Fruit fly (Drosophila melanogaster) whole organism, embryonic: ENCODE results near the gene Arp10.

Source experiments
- Ada2b ChIP-seq: fragments of 200-800 bp; sonication (Bioruptor generic); IDR thresholded peaks from 2 replicates; pipeline ENCODE4 v1.3.6; 2022; ENCODE audit warnings: missing biosample characterization, missing genetic modification characterization
- Aef1 ChIP-seq: fragments of 200-800 bp; sonication (Bioruptor generic); IDR thresholded peaks from 3 replicates; pipeline ENCODE4 v1.3.6; 2022; ENCODE audit warnings: missing biosample characterization, missing genetic modification characterization
- Awh ChIP-seq: fragments of 200-800 bp; sonication (Bioruptor generic); IDR thresholded peaks from 2 replicates; pipeline ENCODE4, ENCODE4 v1.3.6; 2022; ENCODE audit warnings: missing biosample characterization, missing genetic modification characterization
- BEAF-32 ChIP-seq: fragments of 200-800 bp; sonication (Bioruptor generic); optimal IDR thresholded peaks from 3 replicates; lab custom pipeline; 2017; ENCODE audit warnings: missing biosample characterization, missing genetic modification characterization, mild to moderate bottlenecking, moderate library complexity, missing genetic modification reagents
- Bgb ChIP-seq: fragments of 200-800 bp; sonication (Bioruptor generic); IDR thresholded peaks from 2 replicates; pipeline ENCODE4 v1.3.6; 2022; ENCODE audit warnings: missing biosample characterization, missing genetic modification characterization; ENCODE audit not compliant: partially characterized antibody
- CG1024 ChIP-seq: fragments of 200-800 bp; sonication (Bioruptor generic); IDR thresholded peaks from 2 replicates; pipeline ENCODE4 v1.3.6; 2022; ENCODE audit warnings: missing biosample characterization, missing genetic modification characterization
- CG11504 ChIP-seq: fragments of 200-800 bp; sonication (Bioruptor generic); optimal IDR thresholded peaks from 3 replicates; lab custom pipeline; 2019; ENCODE audit warnings: missing biosample characterization, mild to moderate bottlenecking, missing genetic modification characterization, moderate library complexity
- CG14441 ChIP-seq: fragments of 200-800 bp; sonication (Bioruptor generic); IDR thresholded peaks from 2 replicates; pipeline ENCODE4 v1.3.6; 2022; ENCODE audit warnings: missing biosample characterization, missing genetic modification characterization
- CG1792 ChIP-seq: fragments of 200-800 bp; sonication (Bioruptor generic); optimal IDR thresholded peaks from 2 replicates; lab custom pipeline; 2016; ENCODE audit warnings: missing biosample characterization, missing genetic modification characterization
- CG18599 ChIP-seq: fragments of 200-800 bp; sonication (Bioruptor generic); optimal IDR thresholded peaks from 3 replicates; lab custom pipeline; 2017; ENCODE audit warnings: missing biosample characterization, missing genetic modification characterization, mild to moderate bottlenecking, moderate library complexity, missing genetic modification reagents
- CG2120 ChIP-seq: fragments of 200-800 bp; sonication (Bioruptor generic); optimal IDR thresholded peaks from 3 replicates; lab custom pipeline; 2016; ENCODE audit warnings: missing biosample characterization, missing genetic modification characterization
- CG2199 ChIP-seq: fragments of 200-800 bp; sonication (Bioruptor generic); IDR thresholded peaks from 3 replicates; pipeline ENCODE4 v1.3.6; 2022; ENCODE audit warnings: missing biosample characterization, missing genetic modification characterization
- CG33213 ChIP-seq: fragments of 200-800 bp; sonication (Bioruptor generic); optimal IDR thresholded peaks from 3 replicates; lab custom pipeline; 2016; ENCODE audit warnings: missing biosample characterization, missing genetic modification characterization
- CG34422 ChIP-seq: fragments of 200-800 bp; sonication (Bioruptor generic); IDR thresholded peaks from 3 replicates; pipeline ENCODE4 v1.3.6; 2022; ENCODE audit warnings: missing biosample characterization, missing genetic modification characterization
- CG5953 ChIP-seq: fragments of 200-800 bp; sonication (Bioruptor generic); IDR thresholded peaks from 2 replicates; pipeline ENCODE4 v1.3.6; 2022; ENCODE audit warnings: missing biosample characterization, missing genetic modification characterization
- CG6689 ChIP-seq: fragments of 200-800 bp; sonication (Bioruptor generic); IDR thresholded peaks from 2 replicates; pipeline ENCODE4 v1.3.6; 2022; ENCODE audit warnings: missing biosample characterization, missing genetic modification characterization
- CG7839 ChIP-seq: fragments of 200-800 bp; sonication (Bioruptor generic); optimal IDR thresholded peaks from 3 replicates; lab custom pipeline; 2018; ENCODE audit warnings: missing biosample characterization, mild to moderate bottlenecking, missing genetic modification characterization, moderate library complexity
- CG7963 ChIP-seq: fragments of 200-800 bp; sonication (Bioruptor generic); IDR thresholded peaks from 3 replicates; pipeline ENCODE4 v1.3.6; 2022; ENCODE audit warnings: missing biosample characterization, missing genetic modification characterization; ENCODE audit not compliant: partially characterized antibody
- CG8089 ChIP-seq: fragments of 200-800 bp; sonication (Bioruptor generic); optimal IDR thresholded peaks from 3 replicates; lab custom pipeline; 2016; ENCODE audit warnings: missing biosample characterization, missing genetic modification characterization
- CG9215 ChIP-seq: fragments of 200-800 bp; sonication (Bioruptor generic); IDR thresholded peaks from 2 replicates; pipeline ENCODE4 v1.3.6; 2022; ENCODE audit warnings: missing biosample characterization, missing genetic modification characterization
- CG9876 ChIP-seq: fragments of 200-800 bp; sonication (Bioruptor generic); optimal IDR thresholded peaks from 2 replicates; lab custom pipeline; 2016; ENCODE audit warnings: missing biosample characterization, missing genetic modification characterization
- Deaf1 ChIP-seq: fragments of 200-800 bp; optimal IDR thresholded peaks from 3 replicates; lab custom pipeline; 2019; ENCODE audit warnings: missing biosample characterization, mild to moderate bottlenecking, missing genetic modification characterization, moderate library complexity
- Drgx ChIP-seq: fragments of 200-800 bp; sonication (Bioruptor generic); IDR thresholded peaks from 2 replicates; pipeline ENCODE4 v1.3.6; 2022; ENCODE audit warnings: missing biosample characterization, missing genetic modification characterization
- E2f1 ChIP-seq: fragments of 200-800 bp; sonication (Bioruptor generic); IDR thresholded peaks from 2 replicates; pipeline ENCODE4 v1.3.6; 2022; ENCODE audit warnings: missing biosample characterization, missing genetic modification characterization
- Gug ChIP-seq: fragments of 200-800 bp; sonication (Bioruptor generic); IDR thresholded peaks from 4 replicates; pipeline ENCODE4 v1.3.6; 2022; ENCODE audit warnings: missing biosample characterization, missing genetic modification characterization
- H15 ChIP-seq: fragments of 200-800 bp; sonication (Bioruptor generic); IDR thresholded peaks from 3 replicates; pipeline ENCODE4 v1.3.6; 2022; ENCODE audit warnings: missing biosample characterization, missing genetic modification characterization
- HLH54F ChIP-seq: fragments of 200-800 bp; sonication (Bioruptor generic); optimal IDR thresholded peaks from 3 replicates; lab custom pipeline; 2016; ENCODE audit warnings: missing biosample characterization, missing genetic modification characterization
- Hr39 ChIP-seq: fragments of >200 bp; optimal IDR thresholded peaks from 2 replicates; lab custom pipeline; 2017
- Hr78 ChIP-seq, 2 experiments: fragments of 200-800 bp in 1 of 2; fragments of >200 bp in 1 of 2; sonication (Bioruptor generic) in 1 of 2; optimal IDR thresholded peaks; 2 replicates each; lab custom pipeline; 2017 to 2019; ENCODE audit warnings: missing biosample characterization in 2 of 2, missing genetic modification characterization in 2 of 2, mild to moderate bottlenecking in 1 of 2, moderate library complexity in 1 of 2
- MBD-R2 ChIP-seq: fragments of 200-800 bp; sonication (Bioruptor generic); IDR thresholded peaks from 2 replicates; pipeline ENCODE4 v1.3.6; 2022; ENCODE audit warnings: missing biosample characterization, missing genetic modification characterization
- NFAT ChIP-seq: fragments of 200-800 bp; sonication (Bioruptor generic); IDR thresholded peaks from 2 replicates; pipeline ENCODE4 v1.3.6; 2022; ENCODE audit warnings: missing biosample characterization, missing genetic modification characterization
- Oaz ChIP-seq: fragments of 200-800 bp; sonication (Bioruptor generic); IDR thresholded peaks from 2 replicates; pipeline ENCODE4 v1.3.6; 2022; ENCODE audit warnings: missing biosample characterization, missing genetic modification characterization
- Ptx1 ChIP-seq: fragments of 200-800 bp; sonication (Bioruptor generic); IDR thresholded peaks from 2 replicates; pipeline ENCODE4 v1.3.6; 2022; ENCODE audit warnings: missing biosample characterization, missing genetic modification characterization
- Usf ChIP-seq: fragments of 200-800 bp; sonication (Bioruptor generic); optimal IDR thresholded peaks from 2 replicates; lab custom pipeline; 2017; ENCODE audit warnings: missing genotype, missing biosample characterization, missing genetic modification characterization
- Vsx1 ChIP-seq: fragments of 200-800 bp; sonication (Bioruptor generic); optimal IDR thresholded peaks from 2 replicates; lab custom pipeline; 2017; ENCODE audit warnings: missing biosample characterization, mild to moderate bottlenecking, missing genetic modification characterization, missing genetic modification reagents
- az2 ChIP-seq: fragments of 200-800 bp; sonication (Bioruptor generic); optimal IDR thresholded peaks from 3 replicates; lab custom pipeline; 2016; ENCODE audit warnings: missing biosample characterization, missing genetic modification characterization
- btn ChIP-seq: fragments of 200-800 bp; sonication (Bioruptor generic); optimal IDR thresholded peaks from 2 replicates; lab custom pipeline; 2016; ENCODE audit warnings: missing biosample characterization, missing genetic modification characterization
- crp ChIP-seq, 2 experiments: fragments of 200-800 bp; sonication (Bioruptor generic); optimal IDR thresholded peaks; 2 replicates in 1 of 2; 3 replicates in 1 of 2; lab custom pipeline; 2017; ENCODE audit warnings: missing biosample characterization in 2 of 2, missing genetic modification characterization in 2 of 2, mild to moderate bottlenecking in 1 of 2, moderate library complexity in 1 of 2
- ems ChIP-seq: fragments of 200-800 bp; sonication (Bioruptor generic); optimal IDR thresholded peaks from 3 replicates; lab custom pipeline; 2016; ENCODE audit warnings: missing biosample characterization, missing genetic modification characterization
- ewg ChIP-seq: fragments of 200-800 bp; sonication (Bioruptor generic); optimal IDR thresholded peaks from 3 replicates; lab custom pipeline; 2017; ENCODE audit warnings: mild to moderate bottlenecking, missing biosample characterization, missing genetic modification reagents, missing genetic modification characterization
- grn ChIP-seq: fragments of 200-800 bp; sonication (Bioruptor generic); optimal IDR thresholded peaks from 3 replicates; lab custom pipeline; 2017; ENCODE audit warnings: missing biosample characterization, missing genetic modification characterization
- insv ChIP-seq, 2 experiments: fragments of 200-800 bp; sonication (Bioruptor generic); optimal IDR thresholded peaks; 3 replicates each; lab custom pipeline; 2016 to 2018; ENCODE audit warnings: missing biosample characterization in 2 of 2, missing genetic modification characterization in 2 of 2
- lilli ChIP-seq: fragments of 200-800 bp; sonication (Bioruptor generic); optimal IDR thresholded peaks from 3 replicates; lab custom pipeline; 2016; ENCODE audit warnings: missing biosample characterization, missing genetic modification characterization
- mam ChIP-seq: fragments of 200-800 bp; sonication (Bioruptor generic); optimal IDR thresholded peaks from 3 replicates; lab custom pipeline; 2016; ENCODE audit warnings: missing biosample characterization, missing genetic modification characterization
- peb ChIP-seq: fragments of 200-800 bp; sonication (Bioruptor generic); IDR thresholded peaks from 2 replicates; pipeline ENCODE4 v1.3.6; 2022; ENCODE audit warnings: missing biosample characterization, missing genetic modification characterization
- pum ChIP-seq: fragments of 200-800 bp; sonication (Bioruptor generic); optimal IDR thresholded peaks from 2 replicates; lab custom pipeline; 2016; ENCODE audit warnings: missing biosample characterization, missing genetic modification characterization
- ranshi ChIP-seq: fragments of 200-800 bp; sonication (Bioruptor generic); IDR thresholded peaks from 2 replicates; pipeline ENCODE4 v1.3.6; 2022; ENCODE audit warnings: missing biosample characterization, missing genetic modification characterization
- ro ChIP-seq: fragments of 200-800 bp; sonication (Bioruptor generic); IDR thresholded peaks from 2 replicates; pipeline ENCODE4 v1.3.6; 2022; ENCODE audit warnings: missing biosample characterization, missing genetic modification characterization
- shn ChIP-seq: fragments of 200-800 bp; sonication (Bioruptor generic); optimal IDR thresholded peaks from 3 replicates; lab custom pipeline; 2016; ENCODE audit warnings: missing biosample characterization, missing genetic modification characterization
- sisA ChIP-seq: fragments of 200-800 bp; sonication (Bioruptor generic); IDR thresholded peaks from 2 replicates; pipeline ENCODE4 v1.3.6; 2022; ENCODE audit warnings: missing biosample characterization, missing genetic modification characterization
- vvl ChIP-seq: fragments of 200-800 bp; sonication (Bioruptor generic); IDR thresholded peaks from 2 replicates; pipeline ENCODE4 v1.3.6; 2022; ENCODE audit warnings: missing biosample characterization, missing genetic modification characterization

The Arp10 gene

DNA sequence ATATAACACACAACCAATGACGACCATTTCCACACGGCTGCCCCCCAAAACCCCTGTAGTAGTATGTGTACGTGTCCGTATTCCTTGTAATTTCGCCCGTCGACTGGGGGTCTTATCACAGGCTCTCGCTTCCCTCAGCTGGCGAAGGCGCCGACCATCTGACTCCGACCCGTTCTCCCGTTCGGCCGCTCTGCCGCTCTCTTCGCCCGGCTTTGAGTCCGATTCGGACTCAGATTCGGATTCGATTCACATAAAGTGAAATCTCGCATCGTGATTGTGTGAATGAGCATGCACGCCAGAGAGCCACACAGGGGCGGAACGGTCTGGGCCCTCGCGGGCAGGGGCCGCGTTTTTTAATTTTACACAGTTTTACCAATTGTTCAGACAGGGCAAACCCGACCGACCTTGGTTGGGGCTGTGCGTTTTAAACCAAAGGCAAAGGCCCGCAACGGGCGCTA lies 19.7 kb upstream of the Arp10 start (continued):
- TF ChIP-seq Hr39 (no peak), CG1024 (GFP tag; lab: Robert Waterston, UW) (peak; percentile 23; the same call in 1 of the 2 replicates), Ada2b (0 out of 2 replicates have a peak, but pooled peaks have one; percentile 24), Awh (GFP tag; lab: Robert Waterston, UW) (no peak), NFAT (GFP tag; lab: Robert Waterston, UW) (peak; percentile 85), Ptx1 (GFP tag; lab: Robert Waterston, UW) (peak; percentile 67), CG11504 (tag; lab: Kevin White, UChicago) (peak; percentile 16), CG8089 (GFP tag; lab: Kevin White, UChicago) (peak; percentile 8), BEAF-32 (GFP tag; lab: Kevin White, UChicago) (no peak), mam (peak; percentile 54), sisA (peak; percentile 60), shn (GFP tag; lab: Kevin White, UChicago) (peak; percentile 45), CG2120 (GFP tag; lab: Kevin White, UChicago) (peak; percentile 61), ranshi (GFP tag; lab: Robert Waterston, UW) (peak; percentile 63), grn (GFP tag; lab: Kevin White, UChicago) (peak; percentile 41), CG14441 (GFP tag; lab: Robert Waterston, UW) (peak; percentile 63), insv (GFP tag; optimal IDR thresholded peaks at IDR 0.05; lab: Kevin White, UChicago) (no peak), E2f1 (GFP tag; lab: Robert Waterston, UW) (peak; percentile 27; the same call in 1 of the 2 replicates), CG9876 (GFP tag; lab: Kevin White, UChicago) (no peak), CG6689 (GFP tag; lab: Robert Waterston, UW) (peak; percentile 53), H15 (GFP tag; lab: Robert Waterston, UW) (peak; percentile 51; the same call in 1 of the 3 replicates), Aef1 (GFP tag; lab: Robert Waterston, UW) (peak; percentile 73), CG1792 (peak; percentile 8), CG18599 (GFP tag; lab: Kevin White, UChicago) (peak; percentile 25), CG9215 (peak; percentile 62), CG7839 (peak; percentile 38), vvl (GFP tag; lab: Robert Waterston, UW) (peak; percentile 59; the same call in 1 of the 2 replicates), CG33213 (GFP tag; lab: Kevin White, UChicago) (peak; percentile 3), Vsx1 (no peak), Gug (GFP tag; lab: Robert Waterston, UW) (peak; percentile 89), CG7963 (0 out of 3 replicates have a peak, but pooled peaks have one; percentile 35), pum (GFP tag; lab: Kevin White, UChicago) (peak; percentile 24), Oaz (no peak), Deaf1 (tag; lab: Kevin White, UChicago) (peak; percentile 43), CG5953 (GFP tag; lab: Robert Waterston, UW) (peak; percentile 43; the same call in 1 of the 2 replicates), CG2199 (0 out of 3 replicates have a peak, but pooled peaks have one; percentile 61), ro (GFP tag; lab: Robert Waterston, UW) (0 out of 2 replicates have a peak, but pooled peaks have one; percentile 25), peb (GFP tag; lab: Robert Waterston, UW) (peak; percentile 37; the same call in 1 of the 2 replicates), CG34422 (GFP tag; lab: Robert Waterston, UW) (peak; percentile 66), ewg (GFP tag; lab: Kevin White, UChicago) (no peak), Bgb (GFP tag; lab: Robert Waterston, UW) (peak; percentile 80), ems (GFP tag; lab: Kevin White, UChicago) (peak; percentile 24), MBD-R2 (0 out of 2 replicates have a peak, but pooled peaks have one; percentile 23), lilli (GFP tag; lab: Kevin White, UChicago) (peak; percentile 54), Usf (no peak), az2 (GFP tag; lab: Kevin White, UChicago) (peak; percentile 7), HLH54F (no peak), crp (GFP tag; optimal IDR thresholded peaks at IDR 0.05; lab: Kevin White, UChicago) (peak in 1 of 2 experiments; percentile 23), btn (GFP tag; lab: Kevin White, UChicago) (no peak), Drgx (GFP tag; lab: Robert Waterston, UW) (peak; percentile 46; the same call in 1 of the 2 replicates), Hr78 (GFP tag; optimal IDR thresholded peaks at IDR 0.05; lab: Kevin White, UChicago) (peak in 1 of 2 experiments; percentile 2)
